Worm (Caenorhabditis elegans) whole organism, L4/young adult: Measurements from ENCODE around the gene T22D1.18.

Source experiments
- W03F9.2 ChIP-seq: fragments of 150-350 bp; optimal IDR thresholded peaks from 2 replicates; lab custom pipeline; 2014; ENCODE audit warnings: missing biosample characterization, missing genetic modification characterization
- dao-5 ChIP-seq: sonication (generic microtip); optimal IDR thresholded peaks from 2 replicates; lab custom pipeline; 2016; ENCODE audit warnings: missing genotype, missing genetic modification characterization, moderate library complexity, missing compliant biosample characterization
- him-1 ChIP-seq: sonication (generic microtip); optimal IDR thresholded peaks from 2 replicates; lab custom pipeline; 2016; ENCODE audit warnings: missing genotype, missing genetic modification reagents, missing genetic modification characterization, missing compliant biosample characterization

ce11 chrIV:6904606-6905005 is 15.4 kb downstream of the T22D1.18 start:
- no peak for TF ChIP-seq him-1 (tag; lab: Kevin White, UChicago)
- TF ChIP-seq W03F9.2 (tag; lab: Kevin White, UChicago) = no peak
- TF ChIP-seq dao-5 (tag; lab: Kevin White, UChicago) = no peak
